Worm (Caenorhabditis elegans): ENCODE data around the gene Y58A7A.2.

The Y58A7A.2 gene

DNA sequence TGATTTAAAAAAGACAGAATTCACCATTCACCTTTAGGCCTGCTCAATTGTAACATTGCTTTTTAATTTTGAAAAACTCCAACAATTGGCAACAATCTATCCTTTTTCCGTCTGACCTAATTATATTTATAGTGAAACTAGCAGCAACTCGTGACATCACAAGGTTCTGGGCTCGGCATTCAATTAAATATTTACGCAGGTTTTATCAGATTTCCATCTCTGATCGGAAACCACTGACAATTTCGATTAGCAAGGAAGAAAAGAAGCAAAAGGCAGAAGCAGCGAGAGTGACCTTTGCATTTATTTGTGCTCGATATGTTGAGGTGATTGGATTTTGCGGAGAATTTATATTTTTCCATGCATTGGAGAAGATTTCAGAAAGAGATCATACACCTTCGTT is 18.4 kb upstream of the Y58A7A.2 start:
- TF ChIP-seq lin-14 (GFP tag; optimal IDR thresholded peaks at IDR 0.05), result peak; percentile 59
- TF ChIP-seq sptf-1 (tag; optimal IDR thresholded peaks at IDR 0.05), result no peak
- peak; percentile 18 for TF ChIP-seq nhr-47 (tag; optimal IDR thresholded peaks at IDR 0.05)
- no peak for TF ChIP-seq zip-4 (GFP tag; optimal IDR thresholded peaks at IDR 0.05)
- no peak for TF ChIP-seq lir-3 (tag; optimal IDR thresholded peaks at IDR 0.05; ENCODE audit: poor library complexity)
- TF ChIP-seq pax-3 (tag; optimal IDR thresholded peaks at IDR 0.05), result no peak
- TF ChIP-seq lsy-2 (tag; optimal IDR thresholded peaks at IDR 0.05), result peak in 1 of 2 experiments; percentile 2
- no peak for TF ChIP-seq ceh-88 (GFP tag; IDR thresholded peaks at IDR 0.05)
- no peak for TF ChIP-seq hpl-2 (GFP tag; optimal IDR thresholded peaks at IDR 0.05)
- no peak for TF ChIP-seq elt-2 (tag; optimal IDR thresholded peaks at IDR 0.05)
- no peak for TF ChIP-seq blmp-1 (tag; optimal IDR thresholded peaks at IDR 0.05)
- TF ChIP-seq tbx-2 (tag; optimal IDR thresholded peaks at IDR 0.05), result no peak
- no peak for TF ChIP-seq nhr-76 (tag; optimal IDR thresholded peaks at IDR 0.05)
- peak; percentile 52 for TF ChIP-seq fkh-10 (GFP tag; optimal IDR thresholded peaks at IDR 0.05)
- no peak for TF ChIP-seq fos-1 (tag; optimal IDR thresholded peaks at IDR 0.05)
- no peak for TF ChIP-seq C34B4.2 (tag; optimal IDR thresholded peaks at IDR 0.05)
- TF ChIP-seq ets-5 (GFP tag; IDR thresholded peaks at IDR 0.05), result no peak
- TF ChIP-seq fkh-8 (tag; optimal IDR thresholded peaks at IDR 0.05), result peak; percentile 3

DNA sequence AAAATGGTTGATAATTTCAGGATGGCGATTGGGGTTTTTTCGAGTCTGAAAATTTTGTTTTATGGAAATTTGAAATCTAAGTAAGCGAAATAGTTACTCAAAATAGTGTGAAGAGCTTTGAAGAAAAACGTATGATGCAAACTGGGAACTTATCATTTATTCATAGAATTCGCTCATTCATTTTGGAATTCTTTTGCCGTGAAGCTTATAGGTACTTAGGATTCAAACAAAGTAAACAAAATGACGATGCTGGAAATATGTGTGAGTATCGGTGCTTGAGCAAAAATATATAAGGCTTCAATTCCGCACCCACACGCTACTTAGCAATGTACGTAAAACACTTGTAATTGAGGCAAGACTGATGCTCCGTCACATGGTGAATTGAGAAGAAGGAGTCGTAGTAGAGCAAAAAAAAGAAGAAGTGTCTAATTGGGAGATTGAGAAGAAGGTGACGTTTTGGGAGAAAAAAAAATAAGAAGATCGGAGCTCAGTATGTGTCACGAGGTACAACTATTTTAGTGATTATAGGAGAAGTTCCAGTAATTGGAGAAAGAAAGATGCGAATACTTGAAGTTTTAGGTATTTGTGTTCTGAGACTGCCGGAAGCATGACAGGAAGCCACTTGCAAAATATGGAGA is 17.6 kb upstream of the Y58A7A.2 start, which contains the start of gene glb-32:
Gene glb-32, minus strand, starts transcription at position 51 of the 638 bp plus-strand sequence.
- TF ChIP-seq snpc-4 (tag; optimal IDR thresholded peaks at IDR 0.05) (no peak), fkh-4 (tag; optimal IDR thresholded peaks at IDR 0.05; ENCODE audit: borderline replicate concordance) (no peak), unc-98 (GFP tag; IDR thresholded peaks at IDR 0.05) (no peak), nhr-19 (GFP tag; conservative IDR thresholded peaks at IDR 0.05) (no peak), aha-1 (tag; optimal IDR thresholded peaks at IDR 0.05) (no peak), zip-4 (GFP tag; optimal IDR thresholded peaks at IDR 0.05) (no peak), swsn-7 (tag; optimal IDR thresholded peaks at IDR 0.05) (no peak), ztf-11 (tag; optimal IDR thresholded peaks at IDR 0.05) (no peak), ceh-8 (GFP tag; optimal IDR thresholded peaks at IDR 0.05) (no peak), hlh-4 (tag; optimal IDR thresholded peaks at IDR 0.05) (no peak), C16A3.4 (tag; optimal IDR thresholded peaks at IDR 0.05) (no peak), Y116A8C.19 (tag; optimal IDR thresholded peaks at IDR 0.05; ENCODE audit: borderline replicate concordance) (no peak), efl-3 (GFP tag; optimal IDR thresholded peaks at IDR 0.05) (no peak), C34B4.2 (tag; optimal IDR thresholded peaks at IDR 0.05) (no peak), lir-3 (tag; optimal IDR thresholded peaks at IDR 0.05; ENCODE audit: poor library complexity) (no peak), sox-4 (tag; optimal IDR thresholded peaks at IDR 0.05) (no peak), nhr-71 (tag; optimal IDR thresholded peaks at IDR 0.05) (peak; percentile 48), mdl-1 (tag; optimal IDR thresholded peaks at IDR 0.05) (no peak), tbx-2 (tag; optimal IDR thresholded peaks at IDR 0.05) (no peak), blmp-1 (tag; optimal IDR thresholded peaks at IDR 0.05) (no peak), pqm-1 (tag; optimal IDR thresholded peaks at IDR 0.05) (no peak), lin-14 (GFP tag; optimal IDR thresholded peaks at IDR 0.05) (peak; percentile 71), xbp-1 (tag; optimal IDR thresholded peaks at IDR 0.05) (no peak), nhr-28 (tag; optimal IDR thresholded peaks at IDR 0.05) (no peak), nhr-84 (tag; optimal IDR thresholded peaks at IDR 0.05) (no peak), isw-1 (GFP tag; IDR thresholded peaks at IDR 0.05) (no peak), nhr-47 (tag; optimal IDR thresholded peaks at IDR 0.05) (peak; percentile 24), ceh-82 (tag; optimal IDR thresholded peaks at IDR 0.05) (no peak), lin-15B (tag; optimal IDR thresholded peaks at IDR 0.05) (no peak), unc-62 (GFP tag; optimal IDR thresholded peaks at IDR 0.05) (no peak), unc-86 (tag; optimal IDR thresholded peaks at IDR 0.05) (peak; percentile 75), pag-3 (tag; optimal IDR thresholded peaks at IDR 0.05; ENCODE audit: borderline replicate concordance, insufficient read depth) (no peak), elt-2 (tag; optimal IDR thresholded peaks at IDR 0.05) (no peak), egl-27 (tag; optimal IDR thresholded peaks at IDR 0.05) (no peak), egl-13 (tag; optimal IDR thresholded peaks at IDR 0.05) (peak; percentile 80), dpl-1 (GFP tag; optimal IDR thresholded peaks at IDR 0.05) (no peak)
